Worm (Caenorhabditis elegans) whole organism, L3 larva: ENCODE measurements around the gene srh-251.

Source experiments
- R02D3.7 ChIP-seq: fragments of 150-350 bp; optimal IDR thresholded peaks from 2 replicates; lab custom pipeline; 2014; ENCODE audit warnings: missing biosample characterization, missing genetic modification characterization
- ZK546.5 ChIP-seq: sonication (generic microtip); optimal IDR thresholded peaks from 2 replicates; lab custom pipeline; 2017; ENCODE audit warnings: missing biosample characterization, missing genetic modification characterization
- aly-2 ChIP-seq: fragments of 150-350 bp; optimal IDR thresholded peaks from 2 replicates; lab custom pipeline; 2014; ENCODE audit warnings: missing biosample characterization, missing genetic modification characterization
- ama-1 ChIP-seq: fragments of 150-350 bp; optimal IDR thresholded peaks from 2 replicates; lab custom pipeline; 2018
- ceh-16 ChIP-seq: sonication (generic microtip); optimal IDR thresholded peaks from 2 replicates; lab custom pipeline; 2017; ENCODE audit warnings: missing biosample characterization, missing genetic modification characterization
- ceh-28 ChIP-seq: fragments of 150-350 bp; optimal IDR thresholded peaks from 2 replicates; lab custom pipeline; 2014; ENCODE audit warnings: missing biosample characterization, missing genetic modification reagents, missing genetic modification characterization
- ceh-9 ChIP-seq: sonication (generic microtip); optimal IDR thresholded peaks from 2 replicates; lab custom pipeline; 2018; ENCODE audit warnings: missing biosample characterization, missing genetic modification characterization
- daf-12 ChIP-seq: fragments of 150-350 bp; optimal IDR thresholded peaks from 2 replicates; lab custom pipeline; 2014; ENCODE audit warnings: missing biosample characterization, missing genetic modification reagents, missing genetic modification characterization
- egl-27 ChIP-seq: sonication (generic microtip); optimal IDR thresholded peaks from 4 replicates; lab custom pipeline; 2017; ENCODE audit warnings: missing biosample characterization, missing genetic modification reagents, missing genetic modification characterization
- egl-5 ChIP-seq: fragments of 150-350 bp; optimal IDR thresholded peaks from 2 replicates; lab custom pipeline; 2017; ENCODE audit warnings: missing biosample characterization, missing genetic modification reagents, missing genetic modification characterization, inconsistent platforms
- elt-1 ChIP-seq: fragments of 150-350 bp; optimal IDR thresholded peaks from 2 replicates; lab custom pipeline; 2014; ENCODE audit warnings: missing biosample characterization, missing genetic modification characterization
- elt-2 ChIP-seq: sonication (generic microtip); optimal IDR thresholded peaks from 2 replicates; lab custom pipeline; 2016; ENCODE audit warnings: missing genetic modification reagents, mild to moderate bottlenecking, missing genetic modification characterization, missing compliant biosample characterization
- elt-3 ChIP-seq, 3 experiments: fragments of 150-350 bp in 1 of 3; sonication (generic microtip) in 2 of 3; optimal IDR thresholded peaks; 2 replicates in 2 of 3; 4 replicates in 1 of 3; lab custom pipeline; 2014 to 2017; ENCODE audit warnings: missing biosample characterization in 3 of 3, missing genetic modification characterization in 3 of 3
- fkh-2 ChIP-seq: fragments of 150-350 bp; optimal IDR thresholded peaks from 2 replicates; lab custom pipeline; 2014; ENCODE audit warnings: missing biosample characterization, missing genetic modification reagents, missing genetic modification characterization
- fos-1 ChIP-seq: fragments of 150-350 bp; optimal IDR thresholded peaks from 2 replicates; lab custom pipeline; 2014; ENCODE audit warnings: missing biosample characterization, missing genetic modification characterization
- hmg-11 ChIP-seq: sonication (generic microtip); optimal IDR thresholded peaks from 2 replicates; lab custom pipeline; 2016; ENCODE audit warnings: missing genetic modification characterization, missing compliant biosample characterization
- lin-39 ChIP-seq: fragments of 150-350 bp; optimal IDR thresholded peaks from 2 replicates; lab custom pipeline; 2018; ENCODE audit warnings: missing biosample characterization, missing genetic modification reagents, missing genetic modification characterization
- lsy-12 ChIP-seq: sonication (generic microtip); optimal IDR thresholded peaks from 2 replicates; lab custom pipeline; 2016; ENCODE audit warnings: mild to moderate bottlenecking, missing genetic modification characterization, missing compliant biosample characterization
- mml-1 ChIP-seq: fragments of 150-350 bp; sonication (generic microtip); optimal IDR thresholded peaks from 3 replicates; lab custom pipeline; 2014; ENCODE audit warnings: missing biosample characterization, missing genetic modification characterization
- nhr-11 ChIP-seq: fragments of 150-350 bp; optimal IDR thresholded peaks from 2 replicates; lab custom pipeline; 2014; ENCODE audit warnings: missing biosample characterization, missing genetic modification characterization
- nhr-12 ChIP-seq: fragments of 150-350 bp; optimal IDR thresholded peaks from 2 replicates; lab custom pipeline; 2014; ENCODE audit warnings: missing biosample characterization, missing genetic modification characterization
- nhr-23 ChIP-seq: fragments of 150-350 bp; optimal IDR thresholded peaks from 2 replicates; lab custom pipeline; 2014; ENCODE audit warnings: missing biosample characterization, missing genetic modification reagents, missing genetic modification characterization
- nhr-237 ChIP-seq: fragments of 150-350 bp; optimal IDR thresholded peaks from 2 replicates; lab custom pipeline; 2014; ENCODE audit warnings: missing biosample characterization, missing genetic modification characterization
- nhr-25 ChIP-seq: sonication (generic microtip); optimal IDR thresholded peaks from 2 replicates; lab custom pipeline; 2017; ENCODE audit warnings: missing biosample characterization, missing genetic modification characterization
- nhr-28 ChIP-seq: fragments of 150-350 bp; optimal IDR thresholded peaks from 2 replicates; lab custom pipeline; 2014; ENCODE audit warnings: missing biosample characterization, missing genetic modification characterization
- nhr-67 ChIP-seq: fragments of 150-350 bp; optimal IDR thresholded peaks from 2 replicates; lab custom pipeline; 2014; ENCODE audit warnings: missing biosample characterization, missing genetic modification characterization
- nhr-77 ChIP-seq: fragments of 150-350 bp; optimal IDR thresholded peaks from 2 replicates; lab custom pipeline; 2014; ENCODE audit warnings: missing biosample characterization, missing genetic modification characterization
- pha-4 ChIP-seq: fragments of 150-350 bp; optimal IDR thresholded peaks from 2 replicates; lab custom pipeline; 2014; ENCODE audit warnings: missing biosample characterization, missing genetic modification reagents, missing genetic modification characterization
- sea-2 ChIP-seq: fragments of 150-350 bp; sonication (generic microtip); optimal IDR thresholded peaks from 4 replicates; lab custom pipeline; 2014; ENCODE audit warnings: missing biosample characterization, missing genetic modification reagents, missing genetic modification characterization
- skn-1 ChIP-seq: fragments of 150-350 bp; optimal IDR thresholded peaks from 2 replicates; lab custom pipeline; 2014; ENCODE audit warnings: missing biosample characterization, missing genetic modification characterization
- snpc-4 ChIP-seq: fragments of 150-350 bp; optimal IDR thresholded peaks from 2 replicates; lab custom pipeline; 2014; ENCODE audit warnings: missing biosample characterization, missing genetic modification characterization
- unc-39 ChIP-seq: sonication (generic microtip); optimal IDR thresholded peaks from 4 replicates; lab custom pipeline; 2017; ENCODE audit warnings: missing biosample characterization, missing genetic modification characterization
- unc-62 ChIP-seq: fragments of 150-350 bp; sonication (generic microtip); optimal IDR thresholded peaks from 4 replicates; lab custom pipeline; 2014; ENCODE audit warnings: missing biosample characterization, missing genetic modification reagents, missing genetic modification characterization
- zag-1 ChIP-seq: fragments of 150-350 bp; optimal IDR thresholded peaks from 2 replicates; lab custom pipeline; 2014; ENCODE audit warnings: missing biosample characterization, missing genetic modification characterization
- ztf-11 ChIP-seq: fragments of 150-350 bp; optimal IDR thresholded peaks from 2 replicates; lab custom pipeline; 2014; ENCODE audit warnings: missing biosample characterization, missing genetic modification characterization
- ztf-4 ChIP-seq: fragments of 150-350 bp; optimal IDR thresholded peaks from 2 replicates; lab custom pipeline; 2014; ENCODE audit warnings: missing biosample characterization, missing genetic modification characterization

srh-251 gene

DNA sequence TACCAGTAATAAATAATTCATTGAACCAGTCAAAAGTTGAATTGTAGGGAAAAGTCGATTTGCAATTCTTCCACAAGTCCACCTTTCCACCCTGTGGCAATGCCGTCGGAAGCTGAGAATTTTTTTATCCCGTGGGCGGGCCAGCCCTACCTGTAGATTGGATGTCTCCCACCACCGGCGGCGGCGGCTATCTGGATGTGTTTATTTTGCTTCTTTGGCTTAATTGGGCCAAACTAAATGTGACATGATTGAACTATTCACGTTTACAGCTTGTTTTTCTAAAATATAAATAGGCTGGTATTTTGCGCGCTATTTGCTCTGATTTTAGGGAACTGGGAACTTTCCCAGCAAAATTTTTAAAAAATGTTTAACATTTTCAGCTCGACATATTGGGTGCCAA, 35.2 kb downstream of the srh-251 start, which contains the start of gene wrt-8:
Gene wrt-8 (minus strand): TSS at position 101 of the 400 bp plus-strand sequence.
- TF ChIP-seq ama-1 (lab: Kevin White, UChicago), result no peak
- TF ChIP-seq pha-4 (tag; lab: Kevin White, UChicago), result no peak
- no peak for TF ChIP-seq lsy-12 (tag; lab: Kevin White, UChicago)
- TF ChIP-seq ceh-28 (tag; lab: Kevin White, UChicago), result no peak
- TF ChIP-seq fos-1 (tag; lab: Kevin White, UChicago), result no peak
- no peak for TF ChIP-seq fkh-2 (tag; lab: Kevin White, UChicago)
- TF ChIP-seq nhr-12 (tag; lab: Kevin White, UChicago), result no peak
- TF ChIP-seq mml-1 (tag; lab: Kevin White, UChicago), result no peak
- TF ChIP-seq nhr-67 (tag; lab: Kevin White, UChicago), result no peak
- TF ChIP-seq ceh-9 (tag; lab: Kevin White, UChicago), result no peak
- no peak for TF ChIP-seq nhr-11

- TF ChIP-seq zag-1 (no peak), elt-3 (tag; optimal IDR thresholded peaks at IDR 0.05; lab: Kevin White, UChicago) (no peak), ceh-28 (tag; lab: Kevin White, UChicago) (no peak)
Observed at ce11 chrV:15341404-15341803, 38.3 kb downstream of the srh-251 start, which contains the start of gene clec-229. Gene clec-229, minus strand, starts transcription at chrV:15341504.

DNA sequence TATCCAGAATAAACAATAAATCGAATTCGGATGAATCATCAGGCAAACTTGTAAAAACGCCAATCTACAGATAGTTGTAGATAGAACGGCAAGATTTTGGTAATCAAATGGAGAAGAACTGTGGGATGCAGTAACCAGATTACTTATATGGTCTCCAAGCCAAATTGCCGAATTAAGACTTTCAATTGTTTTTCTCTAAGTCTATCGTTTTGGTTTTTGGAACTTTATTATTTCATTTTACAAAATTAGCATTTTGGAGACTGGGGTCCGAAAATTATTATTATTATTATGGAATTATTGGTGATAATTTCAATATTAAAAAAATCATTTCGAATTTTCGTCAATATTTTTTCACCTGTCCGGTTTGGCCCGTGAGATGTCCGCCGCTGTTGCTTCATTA, 40.4 kb downstream of the srh-251 start, which contains the start of gene clec-228:
Gene clec-228 (minus strand): TSS at position 101 of the 400 bp plus-strand sequence.
- TF ChIP-seq nhr-77 (tag; lab: Kevin White, UChicago) (no peak), elt-3 (tag; optimal IDR thresholded peaks at IDR 0.05; lab: Kevin White, UChicago) (no peak), aly-2 (tag; lab: Kevin White, UChicago) (no peak), ztf-4 (tag; lab: Kevin White, UChicago) (no peak)

ce11 chrV:15337405-15337804, 42.3 kb downstream of the srh-251 start, which contains the start of gene wrt-7:
Gene wrt-7, minus strand, starts transcription at chrV:15337505.
- TF ChIP-seq elt-1 (tag; lab: Kevin White, UChicago) (no peak), mml-1 (tag; lab: Kevin White, UChicago) (no peak), egl-5 (no peak), nhr-23 (no peak), ztf-4 (tag; lab: Kevin White, UChicago) (no peak), lin-39 (tag; lab: Kevin White, UChicago) (no peak), ama-1 (lab: Kevin White, UChicago) (no peak), nhr-25 (tag; lab: Kevin White, UChicago) (no peak), egl-27 (tag; lab: Kevin White, UChicago) (no peak), nhr-11 (no peak), nhr-67 (tag; lab: Kevin White, UChicago) (no peak), sea-2 (no peak), unc-39 (tag; lab: Kevin White, UChicago) (no peak), R02D3.7 (tag; lab: Kevin White, UChicago) (no peak), nhr-28 (tag; lab: Kevin White, UChicago) (no peak), fkh-2 (tag; lab: Kevin White, UChicago) (no peak), skn-1 (no peak)

ce11 chrV:15332851-15333250, 46.9 kb downstream of the srh-251 start, which contains the start of gene srw-113:
Gene srw-113, plus strand, starts transcription at chrV:15333151.
- no peak for TF ChIP-seq elt-2 (tag; lab: Kevin White, UChicago)
- no peak for TF ChIP-seq ZK546.5 (tag; lab: Kevin White, UChicago)

ce11 chrV:15330314-15330713, 49.4 kb downstream of the srh-251 start, which contains the start of gene srh-295:
Gene srh-295, plus strand, starts transcription at chrV:15330614.
- TF ChIP-seq ceh-16 (tag; lab: Kevin White, UChicago) (no peak), ztf-4 (tag; lab: Kevin White, UChicago) (no peak), nhr-11 (no peak), snpc-4 (tag; lab: Kevin White, UChicago) (no peak), daf-12 (no peak), ceh-9 (tag; lab: Kevin White, UChicago) (no peak), lin-39 (tag; lab: Kevin White, UChicago) (no peak), ZK546.5 (tag; lab: Kevin White, UChicago) (no peak), egl-27 (tag; lab: Kevin White, UChicago) (no peak), ama-1 (lab: Kevin White, UChicago) (no peak), egl-5 (no peak), unc-39 (tag; lab: Kevin White, UChicago) (no peak), ztf-11 (no peak), nhr-237 (tag; lab: Kevin White, UChicago) (no peak), unc-62 (no peak), hmg-11 (tag; lab: Kevin White, UChicago) (no peak), nhr-77 (tag; lab: Kevin White, UChicago) (no peak), elt-2 (tag; lab: Kevin White, UChicago) (no peak), elt-3 (tag; optimal IDR thresholded peaks at IDR 0.05; lab: Kevin White, UChicago) (no peak)
- TF ChIP-seq, all 47 proteins: peak for 0
